Worm (Caenorhabditis elegans): ENCODE measurements around the gene gkow-1.

gkow-1 gene

ce11 chrIV:10357842-10358241 lies at the start of gene gkow-1:
gkow-1 (plus strand) TSS chrIV:10358142.
- peak; percentile 45; the same call in 1 of the 2 replicates for TF ChIP-seq hmg-1.2 (GFP tag; IDR thresholded peaks at IDR 0.05)
- no peak for TF ChIP-seq let-526 (GFP tag; IDR thresholded peaks at IDR 0.05)

ce11 chrIV:10310329-10310728 lies 47.6 kb upstream of the gkow-1 start, which contains the start of gene R09E10.8:
R09E10.8 (minus strand) TSS chrIV:10310429.
- TF ChIP-seq somi-1 (GFP tag; optimal IDR thresholded peaks at IDR 0.05), result no peak

- TF ChIP-seq rpc-1 (optimal IDR thresholded peaks at IDR 0.05), result peak; percentile 73
- peak; percentile 93 for TF ChIP-seq rpc-1 (tag; optimal IDR thresholded peaks at IDR 0.05)
- TF ChIP-seq snpc-1.1 (tag; optimal IDR thresholded peaks at IDR 0.05; ENCODE audit: insufficient read depth), result peak; percentile 54
- TF ChIP-seq D2030.7 (GFP tag; IDR thresholded peaks at IDR 0.05), result 0 out of 2 replicates have a peak, but pooled peaks have one; percentile 16
- TF ChIP-seq somi-1 (GFP tag; optimal IDR thresholded peaks at IDR 0.05), result no peak
- TF ChIP-seq pbrm-1 (GFP tag; IDR thresholded peaks at IDR 0.05), result peak; percentile 51; the same call in 1 of the 2 replicates
- TF ChIP-seq mxl-1 (tag; optimal IDR thresholded peaks at IDR 0.05), result peak; percentile 35
- TF ChIP-seq tbx-9 (tag; optimal IDR thresholded peaks at IDR 0.05; ENCODE audit: borderline replicate concordance), result no peak
- no peak for TF ChIP-seq Y53F4B.3 (GFP tag; IDR thresholded peaks at IDR 0.05)
- TF ChIP-seq attf-5 (GFP tag; optimal IDR thresholded peaks at IDR 0.05), result no peak
- no peak for TF ChIP-seq F55B11.4 (tag; optimal IDR thresholded peaks at IDR 0.05; ENCODE audit: borderline replicate concordance, insufficient read depth)
- TF ChIP-seq tbp1 (GFP tag; optimal IDR thresholded peaks at IDR 0.05), result peak; percentile 92
- peak; percentile 8 for TF ChIP-seq ztf-18 (tag; optimal IDR thresholded peaks at IDR 0.05)
- no peak for TF ChIP-seq Y79H2A.3 (GFP tag; conservative IDR thresholded peaks at IDR 0.05)
- 0 out of 2 replicates have a peak, but pooled peaks have one; percentile 26 for TF ChIP-seq Y95B8A.8 (GFP tag; IDR thresholded peaks at IDR 0.05)
- peak; percentile 58 for TF ChIP-seq ZK185.1 (tag; optimal IDR thresholded peaks at IDR 0.05; ENCODE audit: poor library complexity, severe bottlenecking)
- TF ChIP-seq die-1 (tag; optimal IDR thresholded peaks at IDR 0.05), result peak; percentile 51
- peak; percentile 71; the same call in 1 of the 2 replicates for TF ChIP-seq lin-26 (GFP tag; IDR thresholded peaks at IDR 0.05)
- no peak for TF ChIP-seq snpc-1.3 (tag; optimal IDR thresholded peaks at IDR 0.05; ENCODE audit: insufficient read depth)
- TF ChIP-seq nhr-90 (tag; optimal IDR thresholded peaks at IDR 0.05), result peak; percentile 37
- TF ChIP-seq him-1 (tag; optimal IDR thresholded peaks at IDR 0.05), result peak; percentile 68
- no peak for TF ChIP-seq hlh-26 (GFP tag; conservative IDR thresholded peaks at IDR 0.05)
- no peak for TF ChIP-seq atf-7 (tag; optimal IDR thresholded peaks at IDR 0.05)
- TF ChIP-seq chd-7 (tag; optimal IDR thresholded peaks at IDR 0.05), result no peak
- peak; percentile 74 for TF ChIP-seq B0261.1 (tag; optimal IDR thresholded peaks at IDR 0.05)
Measured at ce11 chrIV:10311115-10311514, 46.8 kb upstream of the gkow-1 start.

- TF ChIP-seq repo-1 (tag; optimal IDR thresholded peaks at IDR 0.05), result no peak
- no peak for TF ChIP-seq mes-4 (tag; optimal IDR thresholded peaks at IDR 0.05)
- no peak for TF ChIP-seq F23B12.7 (tag; optimal IDR thresholded peaks at IDR 0.05; ENCODE audit: insufficient read depth)
- no peak for TF ChIP-seq lin-35 (GFP tag; optimal IDR thresholded peaks at IDR 0.05)
- no peak for TF ChIP-seq nfya-2 (GFP tag; IDR thresholded peaks at IDR 0.05)
- TF ChIP-seq him-1 (tag; optimal IDR thresholded peaks at IDR 0.05), result no peak
- no peak for TF ChIP-seq hlh-12 (tag; optimal IDR thresholded peaks at IDR 0.05)
- no peak for TF ChIP-seq tbx-9 (tag; optimal IDR thresholded peaks at IDR 0.05; ENCODE audit: borderline replicate concordance)
- TF ChIP-seq hsf-1 (GFP tag; IDR thresholded peaks at IDR 0.05), result no peak
- no peak for TF ChIP-seq zfh-2 (GFP tag; conservative IDR thresholded peaks at IDR 0.05)
- TF ChIP-seq athp-1 (tag; optimal IDR thresholded peaks at IDR 0.05), result no peak
- TF ChIP-seq D2030.7 (GFP tag; IDR thresholded peaks at IDR 0.05), result no peak
- no peak for TF ChIP-seq nhr-80 (tag; optimal IDR thresholded peaks at IDR 0.05)
- no peak for TF ChIP-seq F39B2.1 (GFP tag; IDR thresholded peaks at IDR 0.05)
- TF ChIP-seq egrh-3 (GFP tag; IDR thresholded peaks at IDR 0.05), result no peak
- TF ChIP-seq nfyb-1 (GFP tag; IDR thresholded peaks at IDR 0.05), result no peak
- TF ChIP-seq B0019.2 (GFP tag; conservative IDR thresholded peaks at IDR 0.05), result no peak
- no peak for TF ChIP-seq attf-6 (GFP tag; IDR thresholded peaks at IDR 0.05)
Measured at ce11 chrIV:10313565-10313964, 44.4 kb upstream of the gkow-1 start, which contains the start of gene acs-18. acs-18 (minus strand) TSS chrIV:10313665.
